Fruit fly (Drosophila melanogaster): Measurements from ENCODE around the gene sta.

dm6 chrX:1467382-1467592 is 15.9 kb downstream of the sta start, which contains the start of gene CG14778:
- TF ChIP-seq usp (GFP tag; optimal IDR thresholded peaks at IDR 0.05) (no peak), dpn (GFP tag; optimal IDR thresholded peaks at IDR 0.05) (no peak), CG4282 (GFP tag; optimal IDR thresholded peaks at IDR 0.05) (no peak), fd102C (GFP tag; optimal IDR thresholded peaks at IDR 0.05) (no peak), crol (GFP tag; IDR thresholded peaks at IDR 0.05) (no peak), ase (GFP tag; IDR thresholded peaks at IDR 0.05) (no peak), peb (GFP tag; IDR thresholded peaks at IDR 0.05) (no peak)
